Fruit fly (Drosophila melanogaster) whole organism, embryonic: ENCODE results near the gene Muc68Ca.
A peak's percentile ranks its signal among the peaks of the same experiment; 100 is the strongest.

Experiments used
- Atf-2 ChIP-seq: fragments of 200-800 bp; sonication (Bioruptor generic); optimal IDR thresholded peaks from 2 replicates; lab custom pipeline; 2016; ENCODE audit warnings: missing biosample characterization, missing genetic modification characterization
- CG10366 ChIP-seq: fragments of 200-800 bp; sonication (Bioruptor generic); IDR thresholded peaks from 2 replicates; pipeline ENCODE4 v1.3.6; 2022; ENCODE audit warnings: missing biosample characterization, missing genetic modification characterization
- CG10565 ChIP-seq: fragments of 200-800 bp; sonication (Bioruptor generic); optimal IDR thresholded peaks from 3 replicates; lab custom pipeline; 2016; ENCODE audit warnings: missing biosample characterization, mild to moderate bottlenecking, missing genetic modification characterization
- CG10959 ChIP-seq: fragments of 200-800 bp; sonication (Bioruptor generic); IDR thresholded peaks from 2 replicates; pipeline ENCODE4 v1.3.6; 2022; ENCODE audit warnings: missing biosample characterization, missing genetic modification characterization
- CG11247 ChIP-seq: fragments of 200-800 bp; sonication (Bioruptor generic); IDR thresholded peaks from 2 replicates; pipeline ENCODE4 v1.3.6; 2022; ENCODE audit warnings: missing biosample characterization, missing genetic modification characterization
- CG12219 ChIP-seq: fragments of 200-800 bp; sonication (Bioruptor generic); optimal IDR thresholded peaks from 3 replicates; lab custom pipeline; 2018; ENCODE audit warnings: missing biosample characterization, mild to moderate bottlenecking, missing genetic modification characterization
- CG14667 ChIP-seq: fragments of 200-800 bp; sonication (Bioruptor generic); IDR thresholded peaks from 2 replicates; pipeline ENCODE4 v1.3.6; 2022; ENCODE audit warnings: missing biosample characterization, missing genetic modification characterization
- CG15514 ChIP-seq: fragments of 200-800 bp; sonication (Bioruptor generic); optimal IDR thresholded peaks from 3 replicates; lab custom pipeline; 2017; ENCODE audit warnings: missing biosample characterization, missing genetic modification characterization, mild to moderate bottlenecking, moderate library complexity, missing genetic modification reagents
- CG2120 ChIP-seq: fragments of 200-800 bp; sonication (Bioruptor generic); optimal IDR thresholded peaks from 3 replicates; lab custom pipeline; 2016; ENCODE audit warnings: missing biosample characterization, missing genetic modification characterization
- CG31441 ChIP-seq: fragments of 200-800 bp; sonication (Bioruptor generic); IDR thresholded peaks from 2 replicates; pipeline ENCODE4 v1.3.6; 2022; ENCODE audit warnings: missing biosample characterization, missing genetic modification characterization
- CG32532 ChIP-seq: fragments of 200-800 bp; sonication (Bioruptor generic); IDR thresholded peaks from 2 replicates; pipeline ENCODE4 v1.3.6; 2022; ENCODE audit warnings: missing biosample characterization, missing genetic modification characterization
- CG32772 ChIP-seq: fragments of 200-800 bp; sonication (Bioruptor generic); IDR thresholded peaks from 2 replicates; pipeline ENCODE4 v1.3.6; 2022; ENCODE audit warnings: missing biosample characterization, missing genetic modification characterization
- CG3726 ChIP-seq: fragments of 200-800 bp; sonication (Bioruptor generic); IDR thresholded peaks from 3 replicates; pipeline ENCODE4, ENCODE4 v1.3.6; 2022; ENCODE audit warnings: missing biosample characterization, missing genetic modification characterization
- CG43689 ChIP-seq: fragments of 200-800 bp; sonication (Bioruptor generic); IDR thresholded peaks from 2 replicates; pipeline ENCODE4 v1.3.6; 2022; ENCODE audit warnings: missing biosample characterization, missing genetic modification characterization
- CG4404 ChIP-seq: fragments of 200-800 bp; sonication (Bioruptor generic); IDR thresholded peaks from 2 replicates; pipeline ENCODE4 v1.3.6; 2022; ENCODE audit warnings: missing biosample characterization, missing genetic modification characterization
- CG5245 ChIP-seq: fragments of 200-800 bp; sonication (Bioruptor generic); optimal IDR thresholded peaks from 3 replicates; lab custom pipeline; 2016; ENCODE audit warnings: missing biosample characterization, missing genetic modification characterization
- CG5953 ChIP-seq: fragments of 200-800 bp; sonication (Bioruptor generic); IDR thresholded peaks from 2 replicates; pipeline ENCODE4 v1.3.6; 2022; ENCODE audit warnings: missing biosample characterization, missing genetic modification characterization
- CG6272 ChIP-seq: fragments of 200-800 bp; sonication (Bioruptor generic); IDR thresholded peaks from 2 replicates; pipeline ENCODE4 v1.3.6; 2022; ENCODE audit warnings: missing biosample characterization, missing genetic modification characterization
- CG6765 ChIP-seq: fragments of 200-800 bp; sonication (Bioruptor generic); optimal IDR thresholded peaks from 3 replicates; lab custom pipeline; 2017; ENCODE audit warnings: missing biosample characterization, mild to moderate bottlenecking, missing genetic modification characterization
- CG7786 ChIP-seq: fragments of 200-800 bp; sonication (Bioruptor generic); optimal IDR thresholded peaks from 2 replicates; lab custom pipeline; 2016; ENCODE audit warnings: missing biosample characterization, missing genetic modification characterization
- CG9797 ChIP-seq: fragments of 200-800 bp; sonication (Bioruptor generic); optimal IDR thresholded peaks from 3 replicates; lab custom pipeline; 2018; ENCODE audit warnings: missing biosample characterization, mild to moderate bottlenecking, missing genetic modification characterization
- CrebB ChIP-seq: fragments of 200-800 bp; sonication (Bioruptor generic); optimal IDR thresholded peaks from 3 replicates; lab custom pipeline; 2018; ENCODE audit warnings: missing biosample characterization, mild to moderate bottlenecking, missing genetic modification characterization
- Eip74EF ChIP-seq, 2 experiments: fragments of 200-800 bp in 1 of 2; fragments of >200 bp in 1 of 2; sonication (Bioruptor generic) in 1 of 2; optimal IDR thresholded peaks; 2 replicates each; lab custom pipeline; 2017 to 2019; ENCODE audit warnings: missing biosample characterization in 2 of 2, missing genetic modification characterization in 2 of 2, mild to moderate bottlenecking in 1 of 2, moderate library complexity in 1 of 2
- Fer1 ChIP-seq: fragments of 200-800 bp; sonication (Bioruptor generic); optimal IDR thresholded peaks from 2 replicates; lab custom pipeline; 2017; ENCODE audit warnings: missing biosample characterization, mild to moderate bottlenecking, missing genetic modification characterization
- Hr3 ChIP-seq: fragments of 200-800 bp; sonication (Bioruptor generic); optimal IDR thresholded peaks from 3 replicates; lab custom pipeline; 2016; ENCODE audit warnings: missing biosample characterization, missing genetic modification characterization
- MESR4 ChIP-seq: fragments of 200-800 bp; sonication (Bioruptor generic); optimal IDR thresholded peaks from 2 replicates; lab custom pipeline; 2018; ENCODE audit warnings: missing biosample characterization, mild to moderate bottlenecking, missing genetic modification characterization, moderate library complexity
- Poxn ChIP-seq: fragments of 200-800 bp; sonication (Bioruptor generic); IDR thresholded peaks from 2 replicates; pipeline ENCODE4 v1.3.6; 2022; ENCODE audit warnings: missing biosample characterization, missing genetic modification characterization
- Six4 ChIP-seq: fragments of 200-800 bp; sonication (Bioruptor generic); optimal IDR thresholded peaks from 2 replicates; lab custom pipeline; 2016; ENCODE audit warnings: missing biosample characterization, missing genetic modification characterization
- TFAM ChIP-seq: fragments of 200-800 bp; sonication (Bioruptor generic); optimal IDR thresholded peaks from 2 replicates; lab custom pipeline; 2017; ENCODE audit warnings: missing biosample characterization, missing genetic modification characterization, inconsistent platforms
- Trl ChIP-seq, 3 experiments: fragments of >200 bp in 2 of 3; fragments of 200-800 bp in 1 of 3; sonication (Bioruptor generic) in 1 of 3; optimal IDR thresholded peaks; 2 replicates in 1 of 3; 3 replicates in 2 of 3; lab custom pipeline; 2016 to 2017; ENCODE audit warnings: missing biosample characterization in 1 of 3, missing genetic modification characterization in 1 of 3
- ab ChIP-seq: fragments of 200-800 bp; sonication (Bioruptor generic); optimal IDR thresholded peaks from 2 replicates; lab custom pipeline; 2016; ENCODE audit warnings: missing biosample characterization, missing genetic modification characterization
- amos ChIP-seq: fragments of 200-800 bp; sonication (Bioruptor generic); IDR thresholded peaks from 2 replicates; pipeline ENCODE4 v1.3.6; 2022; ENCODE audit warnings: missing biosample characterization, missing genetic modification characterization; ENCODE audit not compliant: partially characterized antibody
- br ChIP-seq: fragments of >200 bp; optimal IDR thresholded peaks from 2 replicates; lab custom pipeline; 2017
- bsh ChIP-seq, 2 experiments: fragments of 200-800 bp; sonication (Bioruptor generic); optimal IDR thresholded peaks; 2 replicates each; lab custom pipeline; 2017 to 2018; ENCODE audit warnings: mild to moderate bottlenecking in 2 of 2, missing biosample characterization in 2 of 2, missing genetic modification characterization in 2 of 2, moderate library complexity in 1 of 2
- croc ChIP-seq: fragments of 200-800 bp; sonication (Bioruptor generic); conservative IDR thresholded peaks from 3 replicates; pipeline ENCODE4 v1.3.6; 2022; ENCODE audit warnings: missing biosample characterization, missing genetic modification characterization
- disco-r ChIP-seq: fragments of 200-800 bp; sonication (Bioruptor generic); optimal IDR thresholded peaks from 2 replicates; lab custom pipeline; 2016; ENCODE audit warnings: missing biosample characterization, missing genetic modification characterization
- dpn ChIP-seq, 2 experiments: fragments of 200-800 bp; sonication (Bioruptor generic); optimal IDR thresholded peaks; 3 replicates each; lab custom pipeline; 2016; ENCODE audit warnings: missing biosample characterization in 2 of 2, missing genetic modification characterization in 2 of 2
- en ChIP-seq: fragments of 200-800 bp; sonication (Bioruptor generic); optimal IDR thresholded peaks from 2 replicates; lab custom pipeline; 2016; ENCODE audit warnings: missing biosample characterization, missing genetic modification characterization
- fru ChIP-seq: fragments of >200 bp; optimal IDR thresholded peaks from 2 replicates; lab custom pipeline; 2017
- gce ChIP-seq: fragments of 200-800 bp; sonication (Bioruptor generic); IDR thresholded peaks from 3 replicates; pipeline ENCODE4 v1.3.6; 2022; ENCODE audit warnings: missing biosample characterization, missing genetic modification characterization
- gcm2 ChIP-seq: fragments of 200-800 bp; sonication (Bioruptor generic); optimal IDR thresholded peaks from 2 replicates; lab custom pipeline; 2016; ENCODE audit warnings: missing biosample characterization, missing genetic modification characterization
- gsb-n ChIP-seq: fragments of 200-800 bp; sonication (Bioruptor generic); optimal IDR thresholded peaks from 3 replicates; lab custom pipeline; 2018; ENCODE audit warnings: missing biosample characterization, mild to moderate bottlenecking, missing genetic modification characterization
- jumu ChIP-seq: fragments of 200-800 bp; sonication (Bioruptor generic); optimal IDR thresholded peaks from 3 replicates; lab custom pipeline; 2016; ENCODE audit warnings: missing biosample characterization, missing genetic modification characterization
- klu ChIP-seq: fragments of 200-800 bp; sonication (Bioruptor generic); IDR thresholded peaks from 2 replicates; pipeline ENCODE4 v1.3.6; 2022; ENCODE audit warnings: missing biosample characterization, missing genetic modification characterization
- org-1 ChIP-seq: fragments of 200-800 bp; sonication (Bioruptor generic); optimal IDR thresholded peaks from 2 replicates; lab custom pipeline; 2017; ENCODE audit warnings: missing biosample characterization, missing genetic modification characterization
- pan ChIP-seq, 4 experiments: fragments of >200 bp in 3 of 4; fragments of 200-800 bp in 1 of 4; sonication (Bioruptor generic) in 1 of 4; optimal IDR thresholded peaks in 3 of 4; IDR thresholded peaks in 1 of 4; 2 replicates each; pipeline versions ENCODE4 v1.3.6 to Lab custom; 2017 to 2022; ENCODE audit warnings: missing biosample characterization in 2 of 4, missing genetic modification characterization in 2 of 4, mixed read lengths in 1 of 4
- pum ChIP-seq: fragments of 200-800 bp; sonication (Bioruptor generic); optimal IDR thresholded peaks from 2 replicates; lab custom pipeline; 2016; ENCODE audit warnings: missing biosample characterization, missing genetic modification characterization
- sim ChIP-seq: fragments of 200-800 bp; sonication (Bioruptor generic); IDR thresholded peaks from 2 replicates; pipeline ENCODE4 v1.3.6; 2022; ENCODE audit warnings: missing biosample characterization, missing genetic modification characterization
- sisA ChIP-seq: fragments of 200-800 bp; sonication (Bioruptor generic); IDR thresholded peaks from 2 replicates; pipeline ENCODE4 v1.3.6; 2022; ENCODE audit warnings: missing biosample characterization, missing genetic modification characterization
- so ChIP-seq: fragments of 200-800 bp; sonication (Bioruptor generic); IDR thresholded peaks from 3 replicates; pipeline ENCODE4 v1.3.6; 2022; ENCODE audit warnings: missing biosample characterization, missing genetic modification characterization
- tio ChIP-seq: fragments of 200-800 bp; sonication (Bioruptor generic); optimal IDR thresholded peaks from 2 replicates; lab custom pipeline; 2017; ENCODE audit warnings: missing biosample characterization, missing genetic modification characterization, inconsistent platforms
- vfl ChIP-seq: fragments of 200-800 bp; sonication (Bioruptor generic); optimal IDR thresholded peaks from 2 replicates; lab custom pipeline; 2016; ENCODE audit warnings: missing biosample characterization, missing genetic modification characterization
- vnd ChIP-seq: fragments of 200-800 bp; sonication (Bioruptor generic); IDR thresholded peaks from 3 replicates; pipeline ENCODE4 v1.3.6; 2022; ENCODE audit warnings: missing biosample characterization, missing genetic modification characterization; ENCODE audit not compliant: partially characterized antibody

Gene Muc68Ca

DNA sequence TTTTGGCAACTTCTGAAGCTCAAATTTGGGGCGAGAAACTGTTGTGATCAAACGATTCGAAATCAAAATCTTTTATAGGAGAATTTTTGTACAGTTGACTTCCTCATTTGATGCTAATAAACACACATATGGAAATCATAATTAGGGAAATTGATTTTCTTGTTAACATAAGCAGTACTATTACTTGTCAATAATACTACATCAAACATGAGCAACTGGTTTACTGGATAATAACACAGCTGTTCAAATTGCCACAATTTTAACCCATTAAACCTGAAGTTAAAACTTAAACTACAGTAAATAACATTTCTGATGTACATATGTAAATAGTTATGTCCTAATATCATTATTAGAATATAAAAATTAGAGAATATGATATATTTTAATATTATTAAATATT lies 40.0 kb downstream of the Muc68Ca start, which contains the start of gene CG43390 (continued):
- no peak for TF ChIP-seq pan (optimal IDR thresholded peaks at IDR 0.05; lab: Kevin White, UChicago)
- no peak for TF ChIP-seq pan (GFP tag; optimal IDR thresholded peaks at IDR 0.05 in 1 of 2, IDR thresholded peaks at IDR 0.05 in 1 of 2)
- no peak for TF ChIP-seq fru
- no peak for TF ChIP-seq org-1 (GFP tag; lab: Kevin White, UChicago)
- TF ChIP-seq CG12219 (GFP tag; lab: Kevin White, UChicago): no peak
- peak; percentile 59 for TF ChIP-seq CG2120 (GFP tag; lab: Kevin White, UChicago)
- TF ChIP-seq ab (GFP tag; lab: Kevin White, UChicago): no peak
- TF ChIP-seq CrebB (tag; lab: Kevin White, UChicago): peak; percentile 73
- no peak for TF ChIP-seq Atf-2
- no peak for TF ChIP-seq CG5245
- TF ChIP-seq Six4 (GFP tag; lab: Kevin White, UChicago): no peak
- TF ChIP-seq tio (GFP tag; lab: Kevin White, UChicago): no peak
- no peak for TF ChIP-seq CG9797 (GFP tag; lab: Kevin White, UChicago)
- no peak for TF ChIP-seq TFAM (GFP tag; lab: Kevin White, UChicago)
- TF ChIP-seq pum (GFP tag; lab: Kevin White, UChicago): no peak
- no peak for TF ChIP-seq amos (GFP tag; lab: Robert Waterston, UW)
- TF ChIP-seq so (GFP tag; lab: Robert Waterston, UW): no peak
- no peak for TF ChIP-seq gsb-n (tag; lab: Kevin White, UChicago)
- no peak for TF ChIP-seq CG3726
- TF ChIP-seq CG6272 (GFP tag; lab: Robert Waterston, UW): no peak
- peak; percentile 38 for TF ChIP-seq CG15514 (GFP tag; lab: Kevin White, UChicago)
- TF ChIP-seq CG5953 (GFP tag; lab: Robert Waterston, UW): no peak
- TF ChIP-seq croc (GFP tag; lab: Robert Waterston, UW): no peak
- no peak for TF ChIP-seq CG10959
- TF ChIP-seq CG31441 (GFP tag; lab: Robert Waterston, UW): no peak; the same call in 1 of the 2 replicates
- no peak for TF ChIP-seq CG32532 (GFP tag; lab: Robert Waterston, UW)
- TF ChIP-seq CG7786 (GFP tag; lab: Kevin White, UChicago): no peak
- TF ChIP-seq Hr3 (GFP tag; lab: Kevin White, UChicago): no peak
- TF ChIP-seq gce: no peak
- TF ChIP-seq vfl: no peak
- no peak for TF ChIP-seq CG10366 (GFP tag; lab: Robert Waterston, UW)
- no peak for TF ChIP-seq disco-r (GFP tag; lab: Kevin White, UChicago)
- no peak for TF ChIP-seq CG32772 (GFP tag; lab: Robert Waterston, UW)
- TF ChIP-seq CG14667: no peak
- TF ChIP-seq Poxn: no peak
- no peak for TF ChIP-seq Eip74EF (GFP tag; optimal IDR thresholded peaks at IDR 0.05; lab: Kevin White, UChicago)
- TF ChIP-seq klu (GFP tag; lab: Robert Waterston, UW): no peak
- no peak for TF ChIP-seq bsh (GFP tag; optimal IDR thresholded peaks at IDR 0.05; lab: Kevin White, UChicago)
- TF ChIP-seq CG10565 (GFP tag; lab: Kevin White, UChicago): no peak
- no peak for TF ChIP-seq MESR4 (GFP tag; lab: Kevin White, UChicago)
- TF ChIP-seq jumu: no peak
- TF ChIP-seq CG11247 (GFP tag; lab: Robert Waterston, UW): peak; percentile 28; the same call in 1 of the 2 replicates
- no peak for TF ChIP-seq CG4404 (GFP tag; lab: Robert Waterston, UW)
- TF ChIP-seq CG6765 (GFP tag; lab: Kevin White, UChicago): peak; percentile 70
- peak in 1 of 2 experiments; percentile 31 for TF ChIP-seq dpn (GFP tag; optimal IDR thresholded peaks at IDR 0.05; lab: Kevin White, UChicago)
- TF ChIP-seq Trl (optimal IDR thresholded peaks at IDR 0.05; lab: Kevin White, UChicago): no peak
- TF ChIP-seq Trl (GFP tag; optimal IDR thresholded peaks at IDR 0.05; lab: Kevin White, UChicago): no peak
- no peak for TF ChIP-seq gcm2 (GFP tag; lab: Kevin White, UChicago)
- TF ChIP-seq Fer1: peak; percentile 77
- TF ChIP-seq sim (GFP tag; lab: Robert Waterston, UW): no peak
- no peak for TF ChIP-seq br (lab: Kevin White, UChicago)
- no peak for TF ChIP-seq vnd
- TF ChIP-seq CG43689: no peak
- TF ChIP-seq sisA (GFP tag; lab: Robert Waterston, UW): no peak
- no peak for TF ChIP-seq en
